Fruit fly (Drosophila melanogaster) whole organism, wandering third instar larva: Measurements from ENCODE around the gene CG13991.

Experiments
- Dfd ChIP-seq: fragments of >200 bp; optimal IDR thresholded peaks from 2 replicates; lab custom pipeline; 2017; ENCODE audit warnings: missing biosample characterization, missing genetic modification characterization
- Myc ChIP-seq: fragments of >200 bp; optimal IDR thresholded peaks from 2 replicates; lab custom pipeline; 2017
- N ChIP-seq: fragments of >200 bp; optimal IDR thresholded peaks from 2 replicates; lab custom pipeline; 2018; ENCODE audit warnings: missing biosample characterization, missing external identifiers, missing genetic modification characterization
- dl ChIP-seq, 2 experiments: fragments of 175-275, 200-275 bp in 1 of 2; fragments of 200-275 bp in 1 of 2; sonication (Bioruptor generic); optimal IDR thresholded peaks; lab custom pipeline; 2018; ENCODE audit warnings: mild to moderate bottlenecking in 2 of 2, missing biosample characterization in 2 of 2, missing genetic modification characterization in 2 of 2, moderate library complexity in 2 of 2; ENCODE audit not compliant: partially characterized antibody in 2 of 2, insufficient read depth in 1 of 2
- dmrt93B ChIP-seq: fragments of 200-800 bp; sonication (Bioruptor generic); optimal IDR thresholded peaks from 2 replicates; lab custom pipeline; 2018; ENCODE audit warnings: missing biosample characterization, mild to moderate bottlenecking, missing genetic modification characterization
- jim ChIP-seq: fragments of 175-275, 200-325 bp; sonication (Bioruptor generic); optimal IDR thresholded peaks from 2 replicates; lab custom pipeline; 2016; ENCODE audit warnings: missing biosample characterization, mild to moderate bottlenecking, missing genetic modification characterization
- sage ChIP-seq: fragments of 200-800 bp; sonication (Bioruptor generic); optimal IDR thresholded peaks from 2 replicates; lab custom pipeline; 2016; ENCODE audit warnings: missing biosample characterization, mild to moderate bottlenecking, missing genetic modification characterization

dm6 chr2L:6155041-6155440 lies 15.9 kb downstream of the CG13991 start, which contains the start of gene CG31639:
- no peak for TF ChIP-seq N (GFP tag; lab: Kevin White, UChicago)
- TF ChIP-seq jim (GFP tag; lab: Kevin White, UChicago) = no peak
- TF ChIP-seq dmrt93B = no peak
- no peak for TF ChIP-seq Dfd
- no peak for TF ChIP-seq dl (GFP tag; optimal IDR thresholded peaks at IDR 0.05; lab: Kevin White, UChicago; ENCODE audit: insufficient read depth in 1 of 2, partially characterized antibody in 2 of 2)
- TF ChIP-seq Myc (lab: Kevin White, UChicago) = no peak
- no peak for TF ChIP-seq sage (GFP tag; lab: Kevin White, UChicago)
